Worm (Caenorhabditis elegans): ENCODE data around the gene F22H10.6.

The F22H10.6 gene

DNA sequence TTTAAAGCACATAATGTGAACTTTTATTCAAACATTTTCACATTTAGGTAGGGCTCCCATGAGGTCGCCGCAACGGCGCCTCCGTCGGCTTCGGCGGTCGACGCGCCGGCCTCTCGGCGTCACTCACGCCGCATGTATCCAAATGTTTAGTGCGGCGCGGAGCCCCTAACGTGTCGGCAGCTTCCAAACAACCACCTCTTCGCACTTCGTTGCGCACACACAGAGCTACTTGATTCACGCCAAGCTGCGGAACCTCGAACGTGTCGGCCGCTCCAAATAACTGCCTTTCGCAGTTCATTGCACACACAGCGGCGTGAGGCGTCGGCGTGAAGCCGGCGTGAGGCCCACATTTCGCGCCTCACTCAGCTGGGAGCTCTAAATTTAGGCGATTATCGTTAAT, at the start of gene F22H10.6:
F22H10.6 (minus strand) TSS at position 292 of the 400 bp plus-strand sequence.
- no peak for TF ChIP-seq unc-62 (GFP tag; optimal IDR thresholded peaks at IDR 0.05)

DNA sequence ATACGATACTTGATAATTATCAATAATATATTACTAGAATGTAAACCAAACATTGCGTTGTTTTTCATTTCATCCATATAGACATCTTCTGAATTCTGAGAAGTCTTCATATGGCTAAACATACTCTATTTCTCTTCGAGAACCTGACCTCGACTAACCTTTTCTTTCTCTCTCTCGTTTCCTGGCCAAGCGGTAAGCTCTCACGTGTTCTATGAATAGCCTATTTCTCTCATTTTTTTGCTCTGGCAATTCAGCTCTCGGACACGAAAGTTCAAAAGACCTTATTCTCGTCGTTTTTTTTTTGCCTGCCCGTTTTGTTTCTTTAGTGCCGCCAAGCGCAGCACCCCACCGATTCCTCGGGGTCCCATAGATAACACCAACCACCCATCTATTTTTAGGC, 46.3 kb upstream of the F22H10.6 start:
- TF ChIP-seq unc-62 (GFP tag; optimal IDR thresholded peaks at IDR 0.05): no peak

DNA sequence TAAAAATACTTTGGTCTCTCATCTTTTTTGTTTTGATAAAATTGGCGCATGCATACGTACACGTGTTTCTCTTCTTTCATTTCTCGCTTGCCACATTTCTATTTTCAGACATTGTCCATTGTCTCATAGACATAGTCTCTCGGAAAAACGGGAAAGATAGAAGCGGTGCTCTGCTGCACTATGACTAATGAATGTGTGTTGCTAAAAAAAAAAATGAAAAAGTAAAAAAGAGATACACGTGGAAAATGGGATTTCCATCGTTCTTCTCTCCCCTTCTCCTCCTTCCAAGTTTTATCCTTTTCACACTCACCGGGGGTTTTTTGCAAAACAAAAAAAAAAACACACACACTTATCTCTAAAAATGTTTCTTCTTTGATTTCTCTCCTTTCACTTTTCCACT, 43.8 kb upstream of the F22H10.6 start:
- TF ChIP-seq unc-62 (GFP tag; optimal IDR thresholded peaks at IDR 0.05): no peak

DNA sequence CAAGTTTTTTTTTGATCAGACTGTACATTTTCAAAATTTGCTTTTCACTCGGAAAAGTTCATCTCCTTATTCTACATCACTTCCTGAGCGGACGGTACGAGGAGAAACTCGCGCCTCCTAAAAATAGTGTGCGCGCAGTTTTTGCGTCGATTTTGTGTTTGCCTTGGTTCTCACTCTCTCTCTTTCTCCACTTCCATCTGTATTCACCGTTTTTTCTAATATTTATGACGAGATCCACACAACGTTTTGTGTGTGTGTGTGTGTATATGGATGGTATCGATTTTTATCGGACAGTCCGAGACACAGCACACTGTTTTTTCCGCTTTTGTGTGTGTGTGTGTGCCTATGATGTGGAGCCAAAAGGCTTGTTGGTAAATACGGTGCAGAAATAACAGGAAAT, 42.3 kb upstream of the F22H10.6 start:
- no peak for TF ChIP-seq unc-62 (GFP tag; optimal IDR thresholded peaks at IDR 0.05)

DNA sequence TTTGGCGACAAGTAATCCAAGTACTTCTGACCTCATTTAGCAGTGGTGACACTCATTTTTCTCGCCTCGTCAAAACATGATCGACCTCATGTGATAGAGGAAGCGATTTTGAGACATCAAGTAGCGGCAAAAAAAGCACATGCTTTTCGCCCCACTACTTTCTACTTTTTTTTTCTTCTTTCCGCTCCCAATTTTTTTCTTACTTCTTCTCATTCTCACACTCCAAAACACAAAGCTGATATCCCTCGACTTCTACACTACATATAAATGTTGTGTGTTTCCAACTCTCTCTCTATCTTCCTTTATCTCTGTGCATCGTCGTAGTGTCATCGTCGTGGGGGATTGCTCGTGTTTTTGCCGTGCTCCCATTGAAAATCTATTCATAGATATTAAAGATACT, 41.1 kb upstream of the F22H10.6 start:
- no peak for TF ChIP-seq unc-62 (GFP tag; optimal IDR thresholded peaks at IDR 0.05)

DNA sequence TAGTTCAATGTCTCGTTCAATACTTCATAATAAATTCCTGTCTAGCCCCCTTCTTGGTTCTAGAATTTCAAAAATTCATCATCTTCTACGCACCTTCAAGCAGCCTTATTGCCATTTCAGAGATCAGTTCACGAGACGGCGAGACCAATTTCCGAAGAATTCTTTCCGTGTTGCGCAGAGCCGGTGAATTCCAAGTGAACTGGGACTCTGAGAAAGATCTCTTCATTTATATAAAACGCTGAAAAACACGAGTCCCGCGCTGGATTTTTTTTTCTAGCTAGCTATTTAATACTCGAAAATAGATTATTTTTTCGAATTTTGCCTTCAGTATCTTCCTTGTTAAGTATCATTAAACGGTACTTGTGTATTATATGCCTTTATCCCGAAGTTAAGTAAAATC, 40.0 kb upstream of the F22H10.6 start:
- no peak for TF ChIP-seq unc-62 (GFP tag; optimal IDR thresholded peaks at IDR 0.05)

DNA sequence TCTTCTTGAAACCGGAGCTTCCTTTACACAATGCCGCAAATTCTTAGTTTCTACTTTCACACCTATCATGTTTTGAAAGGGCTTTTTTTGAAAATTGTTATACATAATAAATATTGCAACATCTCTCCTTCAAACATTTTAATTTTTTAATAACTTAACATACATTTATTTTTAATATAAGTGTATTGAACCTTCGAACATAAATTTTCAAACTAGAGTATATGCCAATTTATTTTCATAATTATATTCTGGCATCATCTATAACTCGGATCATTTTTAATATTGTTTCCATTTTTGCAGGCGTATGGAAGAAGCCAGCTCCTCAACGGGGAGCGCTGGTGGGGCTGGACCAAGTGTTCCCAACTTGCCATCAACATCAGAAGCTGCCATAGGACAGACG, 38.1 kb upstream of the F22H10.6 start, which contains the start of gene hda-4:
hda-4 (plus strand) TSS at position 301 of the 400 bp plus-strand sequence.
- TF ChIP-seq unc-62 (GFP tag; optimal IDR thresholded peaks at IDR 0.05): no peak

DNA sequence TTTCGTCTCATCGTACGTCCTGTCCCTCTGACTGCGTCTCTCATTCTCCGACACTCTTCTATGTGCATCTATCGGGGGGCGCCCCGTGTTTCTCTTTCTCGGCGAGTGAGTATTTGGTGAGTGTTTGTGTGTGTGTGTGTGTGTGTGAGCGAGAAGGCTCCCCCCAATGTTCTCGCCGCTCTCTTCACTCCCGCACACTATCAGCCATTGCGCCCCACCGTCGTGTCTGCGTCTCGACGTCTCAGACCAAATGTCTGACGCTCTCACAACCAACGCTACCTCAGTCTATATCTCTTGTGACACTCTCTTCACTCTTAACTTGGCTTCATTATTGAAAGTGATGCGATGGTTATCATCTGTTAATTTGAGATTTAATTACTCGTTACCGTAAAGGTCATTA, 35.7 kb upstream of the F22H10.6 start:
- no peak for TF ChIP-seq unc-62 (GFP tag; optimal IDR thresholded peaks at IDR 0.05)

DNA sequence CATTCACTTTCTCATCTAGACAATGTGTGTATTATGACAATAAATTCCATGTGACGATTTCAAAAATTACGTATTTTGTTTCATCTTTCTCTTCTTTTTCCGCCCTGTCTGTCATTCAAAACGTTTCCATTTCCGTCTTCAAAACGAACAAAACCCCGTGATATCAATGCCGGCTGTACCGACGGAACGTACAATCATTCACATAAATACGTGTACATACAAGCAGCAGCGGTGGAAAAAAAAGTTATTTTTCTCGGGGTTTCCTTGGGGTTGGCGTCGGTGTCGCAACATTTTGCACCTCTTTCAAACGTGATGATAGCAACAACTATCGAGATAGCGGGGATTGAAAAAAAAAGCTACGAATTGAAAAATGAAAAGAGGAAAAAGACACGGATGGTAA, 33.8 kb upstream of the F22H10.6 start:
- TF ChIP-seq unc-62 (GFP tag; optimal IDR thresholded peaks at IDR 0.05): no peak

DNA sequence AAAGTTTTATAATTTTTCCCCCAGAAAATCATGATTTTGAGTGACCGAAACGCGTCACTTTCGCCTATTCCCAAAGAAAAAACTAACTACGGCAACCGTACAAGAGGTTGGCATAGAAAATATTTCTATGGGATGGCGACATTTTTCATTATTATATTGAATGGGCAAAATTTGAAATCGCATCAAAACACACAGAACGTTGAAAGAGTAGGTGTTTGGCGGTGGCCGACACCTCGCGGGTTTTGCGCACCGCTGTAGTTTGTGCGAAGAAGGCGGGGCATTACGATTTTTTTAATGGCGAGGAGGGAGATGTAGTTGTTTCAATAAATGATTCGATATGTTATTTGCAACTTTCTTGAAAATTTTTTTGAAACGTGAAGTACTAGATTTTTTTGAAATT, 30.8 kb upstream of the F22H10.6 start:
- no peak for TF ChIP-seq unc-62 (GFP tag; optimal IDR thresholded peaks at IDR 0.05)

DNA sequence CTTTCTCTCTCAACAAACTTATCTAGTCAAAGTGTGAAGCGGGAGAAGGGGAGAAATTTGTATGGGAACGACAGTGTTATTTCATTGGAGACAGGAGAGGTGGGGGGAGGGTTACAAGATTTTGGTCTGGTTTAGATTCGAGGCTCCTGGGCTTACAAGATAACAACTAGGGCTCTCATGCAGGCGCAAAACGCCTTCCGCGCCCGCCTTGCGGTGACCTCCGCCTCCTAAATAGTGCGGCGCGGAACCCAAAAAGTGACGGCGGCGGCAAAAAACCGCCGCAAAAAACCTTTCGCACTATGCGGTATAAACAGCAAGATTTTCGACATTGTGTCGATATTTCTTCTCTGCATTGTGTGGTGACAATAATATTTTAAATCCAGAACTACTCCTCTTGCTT, 24.8 kb upstream of the F22H10.6 start:
- no peak for TF ChIP-seq unc-62 (GFP tag; optimal IDR thresholded peaks at IDR 0.05)

DNA sequence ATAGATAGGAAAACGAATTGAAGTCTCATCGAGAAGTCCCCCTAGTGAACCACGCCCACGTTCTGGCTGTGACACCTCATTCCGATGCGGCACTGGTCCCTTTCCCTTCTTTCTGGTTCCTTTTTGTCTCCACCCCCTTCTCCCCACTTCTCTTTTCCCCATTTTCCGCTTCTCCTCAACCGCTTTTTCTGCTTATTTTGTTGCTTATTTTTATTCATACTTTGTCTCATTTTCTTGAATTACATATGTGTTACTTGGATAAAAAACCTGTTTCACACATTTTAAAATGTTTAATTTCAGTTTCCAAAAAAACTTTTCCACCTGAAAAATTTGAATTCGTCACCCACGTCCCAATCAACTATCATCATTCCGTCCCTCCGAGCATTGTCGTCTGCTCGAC, 20.2 kb upstream of the F22H10.6 start, which contains the start of gene lgc-53:
lgc-53 (plus strand) TSS at position 301 of the 400 bp plus-strand sequence.
- no peak for TF ChIP-seq unc-62 (GFP tag; optimal IDR thresholded peaks at IDR 0.05)

DNA sequence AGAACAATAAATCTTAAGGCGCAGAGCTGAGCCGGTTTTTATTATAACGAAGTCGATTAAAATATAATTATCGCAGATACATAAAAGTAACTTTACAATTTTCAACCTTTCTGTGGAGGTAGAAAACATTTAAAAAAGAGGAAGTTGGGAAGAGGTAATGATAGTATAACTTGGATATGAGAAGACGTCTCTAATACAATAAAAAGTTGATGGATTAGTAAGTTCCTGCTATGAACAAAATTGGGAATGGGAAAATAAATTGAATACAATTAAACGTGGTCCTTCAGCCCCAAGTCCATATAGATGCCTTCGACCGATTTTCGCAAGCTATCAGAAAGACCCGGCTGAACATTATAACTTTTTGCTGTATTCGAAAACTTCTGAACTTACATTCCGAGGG, 14.5 kb upstream of the F22H10.6 start:
- TF ChIP-seq unc-62 (GFP tag; optimal IDR thresholded peaks at IDR 0.05): no peak

DNA sequence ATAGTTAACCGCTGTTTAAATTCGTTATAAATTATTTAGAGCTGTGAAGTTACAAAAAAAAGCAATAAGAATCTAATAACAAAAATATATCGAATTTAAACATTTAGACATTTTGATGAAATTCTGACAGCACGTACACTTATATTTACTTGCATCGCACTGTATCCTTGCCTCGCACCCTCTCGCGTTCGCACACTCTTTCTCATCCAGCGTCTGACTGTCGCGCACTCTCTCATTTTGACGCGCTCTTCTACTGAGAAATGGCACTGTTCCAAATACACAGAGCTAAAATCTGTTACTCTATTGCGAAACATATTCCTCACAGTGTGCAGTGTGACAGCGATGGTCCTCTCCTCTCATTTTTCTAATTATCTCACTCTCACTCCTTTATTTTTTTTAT, 12.9 kb upstream of the F22H10.6 start:
- TF ChIP-seq unc-62 (GFP tag; optimal IDR thresholded peaks at IDR 0.05): no peak

DNA sequence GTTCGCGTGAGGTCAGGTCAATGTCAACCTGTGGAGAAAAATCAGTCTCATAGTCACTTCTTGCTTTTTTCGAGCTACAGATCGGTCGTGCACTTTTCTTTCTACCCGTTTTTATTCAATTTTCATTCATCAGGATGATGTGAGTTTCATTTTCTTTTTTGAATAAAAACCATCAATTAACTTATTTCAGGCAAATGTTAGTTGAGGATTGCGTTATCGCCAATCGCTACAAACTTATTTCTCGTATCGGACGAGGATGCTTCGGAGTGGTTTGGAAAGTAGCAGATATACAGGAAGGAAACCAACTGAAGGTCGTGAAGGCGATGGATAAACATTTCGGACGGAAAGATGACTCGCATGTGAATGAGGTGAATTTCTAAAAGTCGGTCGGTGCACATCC, 11.1 kb upstream of the F22H10.6 start, which contains the start of gene F22H10.1:
F22H10.1 (plus strand) TSS at position 211 of the 400 bp plus-strand sequence.
- TF ChIP-seq unc-62 (GFP tag; optimal IDR thresholded peaks at IDR 0.05): no peak

DNA sequence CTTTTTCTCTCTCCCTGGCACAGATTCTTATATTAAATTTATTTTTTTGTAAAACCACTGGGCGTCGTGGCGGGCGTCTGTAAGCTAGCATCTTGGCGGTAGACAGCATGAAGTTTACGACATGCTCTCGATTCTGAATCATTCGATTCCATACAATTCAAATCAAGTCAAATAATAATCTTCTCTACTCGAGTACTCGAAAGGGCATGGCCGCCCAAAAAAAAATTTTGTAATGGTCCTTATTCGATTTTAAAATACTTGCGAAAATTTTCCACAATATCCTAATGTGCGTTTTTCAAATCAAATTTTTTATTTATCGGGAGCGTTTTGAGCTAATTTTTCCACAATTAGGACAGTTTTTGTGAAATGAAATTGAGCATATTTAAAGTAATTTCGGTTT, 6.9 kb upstream of the F22H10.6 start:
- TF ChIP-seq unc-62 (GFP tag; optimal IDR thresholded peaks at IDR 0.05): no peak

DNA sequence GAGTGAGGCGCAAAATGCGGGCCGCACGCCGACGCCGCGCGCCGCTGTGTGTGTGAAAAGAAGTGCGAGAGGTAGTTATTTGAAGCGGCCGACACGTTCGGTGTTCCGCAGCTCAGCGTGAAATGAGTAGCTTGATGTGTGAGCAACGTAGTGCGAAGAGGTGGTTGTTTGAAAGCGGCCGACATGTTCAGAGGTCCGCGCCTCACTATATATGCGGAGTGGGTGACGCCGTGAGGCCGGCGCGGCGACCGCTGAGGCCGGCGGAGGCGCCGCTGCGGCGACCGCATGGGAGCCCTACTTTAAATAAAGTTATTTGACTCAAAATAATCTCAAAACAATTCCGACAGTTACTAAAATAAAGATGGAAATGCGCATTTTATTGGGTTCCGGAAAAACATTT, 5.7 kb upstream of the F22H10.6 start:
- no peak for TF ChIP-seq unc-62 (GFP tag; optimal IDR thresholded peaks at IDR 0.05)

DNA sequence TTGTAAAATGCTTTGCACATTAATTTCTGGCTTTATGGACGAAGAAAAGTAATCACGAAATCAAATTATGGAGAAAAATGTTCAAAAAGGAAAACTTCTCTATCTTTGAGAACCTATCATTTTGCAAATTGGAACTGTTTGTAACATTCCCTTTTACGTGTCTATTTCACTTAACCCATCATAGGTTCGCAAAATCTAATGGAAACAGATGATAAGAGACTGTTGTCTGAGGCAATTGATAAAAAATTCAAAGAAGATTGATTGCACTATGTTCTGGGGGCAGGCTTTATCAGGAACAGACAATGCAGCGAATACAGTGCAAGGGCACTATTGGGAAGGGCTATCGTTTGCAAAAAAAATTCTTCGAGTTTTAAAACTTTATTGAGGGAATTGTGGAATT, 4.0 kb upstream of the F22H10.6 start:
- TF ChIP-seq unc-62 (GFP tag; optimal IDR thresholded peaks at IDR 0.05): no peak

Data from whole organism, dauer.